Fruit fly (Drosophila melanogaster) whole organism, prepupa: ENCODE measurements around the gene TpnC25D.

Experiments
- Blimp-1 ChIP-seq: fragments of 200-800 bp; sonication (Bioruptor generic); optimal IDR thresholded peaks from 3 replicates; lab custom pipeline; 2017; ENCODE audit warnings: missing biosample characterization, missing genetic modification characterization, mild to moderate bottlenecking, moderate library complexity, missing genetic modification reagents
- CG10631 ChIP-seq: fragments of 200-800 bp; sonication (Bioruptor generic); optimal IDR thresholded peaks from 2 replicates; lab custom pipeline; 2016; ENCODE audit warnings: missing biosample characterization, missing genetic modification characterization
- CG10669 ChIP-seq: fragments of 200-800 bp; sonication (Bioruptor generic); optimal IDR thresholded peaks from 3 replicates; lab custom pipeline; 2018; ENCODE audit warnings: missing biosample characterization, mild to moderate bottlenecking, missing genetic modification characterization, moderate library complexity
- CG11294 ChIP-seq: fragments of 200-800 bp; sonication (Bioruptor generic); IDR thresholded peaks from 2 replicates; pipeline ENCODE4 v1.3.6; 2022; ENCODE audit warnings: missing biosample characterization, missing genetic modification characterization
- CG11762 ChIP-seq: fragments of 200-800 bp; sonication (Bioruptor generic); optimal IDR thresholded peaks from 3 replicates; lab custom pipeline; 2016; ENCODE audit warnings: missing biosample characterization, missing genetic modification characterization; ENCODE audit not compliant: insufficient read depth
- CG15336 ChIP-seq: fragments of 200-800 bp; sonication (Bioruptor generic); IDR thresholded peaks from 2 replicates; pipeline ENCODE4 v1.3.6; 2022; ENCODE audit warnings: missing biosample characterization, missing genetic modification characterization
- CG16779 ChIP-seq: fragments of 200-800 bp; sonication (Bioruptor generic); optimal IDR thresholded peaks from 3 replicates; lab custom pipeline; 2017; ENCODE audit warnings: missing biosample characterization, mild to moderate bottlenecking, missing genetic modification characterization
- CG3032 ChIP-seq: fragments of 200-800 bp; optimal IDR thresholded peaks from 2 replicates; lab custom pipeline; 2019; ENCODE audit warnings: missing biosample characterization, mild to moderate bottlenecking, missing genetic modification characterization, moderate library complexity
- CG31627 ChIP-seq: fragments of 200-800 bp; sonication (Bioruptor generic); optimal IDR thresholded peaks from 3 replicates; lab custom pipeline; 2016; ENCODE audit warnings: missing biosample characterization, missing genetic modification characterization
- CG6163 ChIP-seq: fragments of 200-800 bp; sonication (Bioruptor generic); IDR thresholded peaks from 3 replicates; pipeline ENCODE4 v1.3.6; 2022; ENCODE audit warnings: missing biosample characterization, missing genetic modification characterization
- CG6792 ChIP-seq: fragments of 200-800 bp; sonication (Bioruptor generic); optimal IDR thresholded peaks from 3 replicates; lab custom pipeline; 2016; ENCODE audit warnings: missing biosample characterization, missing genetic modification characterization
- CG6854 ChIP-seq: fragments of 200-800 bp; sonication (Bioruptor generic); optimal IDR thresholded peaks from 2 replicates; lab custom pipeline; 2017; ENCODE audit warnings: missing biosample characterization, mild to moderate bottlenecking, missing genetic modification characterization
- CG7368 ChIP-seq: fragments of 200-800 bp; sonication (Bioruptor generic); optimal IDR thresholded peaks from 3 replicates; lab custom pipeline; 2016; ENCODE audit warnings: missing biosample characterization, missing genetic modification characterization
- CG8119 ChIP-seq: fragments of 200-800 bp; sonication (Bioruptor generic); IDR thresholded peaks from 3 replicates; pipeline ENCODE4 v1.3.6; 2022; ENCODE audit warnings: missing biosample characterization, missing genetic modification characterization
- CG8319 ChIP-seq: fragments of 200-800 bp; sonication (Bioruptor generic); optimal IDR thresholded peaks from 3 replicates; lab custom pipeline; 2016; ENCODE audit warnings: missing biosample characterization, missing genetic modification characterization
- CG8632 ChIP-seq: fragments of 200-800 bp; sonication (Bioruptor generic); optimal IDR thresholded peaks from 3 replicates; lab custom pipeline; 2016; ENCODE audit warnings: missing biosample characterization, missing genetic modification characterization
- Eip78C ChIP-seq: fragments of 200-800 bp; sonication (Bioruptor generic); peaks from one replicate; lab custom pipeline; 2016; ENCODE audit warnings: missing biosample characterization, missing genetic modification characterization
- Eip93F ChIP-seq: fragments of 200-800 bp; sonication (Bioruptor generic); optimal IDR thresholded peaks from 2 replicates; lab custom pipeline; 2016; ENCODE audit warnings: missing biosample characterization, mild to moderate bottlenecking, missing genetic modification characterization
- Ets96B ChIP-seq: fragments of 200-800 bp; optimal IDR thresholded peaks from 2 replicates; lab custom pipeline; 2019; ENCODE audit warnings: missing biosample characterization, mild to moderate bottlenecking, missing genetic modification characterization, moderate library complexity
- Hr38 ChIP-seq: sonication (Bioruptor generic); optimal IDR thresholded peaks from 2 replicates; lab custom pipeline; 2016; ENCODE audit warnings: missing biosample characterization, missing genetic modification characterization
- Hr39 ChIP-seq: fragments of 200-800 bp; sonication (Bioruptor generic); optimal IDR thresholded peaks from 2 replicates; lab custom pipeline; 2016; ENCODE audit warnings: missing biosample characterization, missing genetic modification characterization
- Hr4 ChIP-seq: fragments of 200-800 bp; sonication (Bioruptor generic); optimal IDR thresholded peaks from 3 replicates; lab custom pipeline; 2016; ENCODE audit warnings: missing biosample characterization, missing genetic modification characterization
- Met ChIP-seq: fragments of 200-800 bp; sonication (Bioruptor generic); optimal IDR thresholded peaks from 3 replicates; lab custom pipeline; 2016; ENCODE audit warnings: missing biosample characterization, missing genetic modification characterization
- OdsH ChIP-seq: fragments of 200-800 bp; sonication (Bioruptor generic); optimal IDR thresholded peaks from 3 replicates; lab custom pipeline; 2016; ENCODE audit warnings: missing biosample characterization, missing genetic modification characterization
- Smox ChIP-seq: fragments of 200-800 bp; sonication (Bioruptor generic); optimal IDR thresholded peaks from 3 replicates; lab custom pipeline; 2016; ENCODE audit warnings: missing biosample characterization, missing genetic modification characterization
- Sox102F ChIP-seq: fragments of 200-800 bp; sonication (Bioruptor generic); optimal IDR thresholded peaks from 2 replicates; lab custom pipeline; 2016; ENCODE audit warnings: missing biosample characterization, mild to moderate bottlenecking, missing genetic modification characterization
- achi ChIP-seq: fragments of 200-800 bp; sonication (Bioruptor generic); optimal IDR thresholded peaks from 3 replicates; lab custom pipeline; 2016; ENCODE audit warnings: missing biosample characterization, missing genetic modification characterization
- acj6 ChIP-seq: fragments of 200-800 bp; sonication (Bioruptor generic); optimal IDR thresholded peaks from 3 replicates; lab custom pipeline; 2016; ENCODE audit warnings: missing biosample characterization, missing genetic modification characterization
- cyc ChIP-seq: fragments of 200-800 bp; sonication (Bioruptor generic); optimal IDR thresholded peaks from 3 replicates; lab custom pipeline; 2016; ENCODE audit warnings: missing biosample characterization, missing genetic modification characterization
- dac ChIP-seq: fragments of 200-800 bp; sonication (Bioruptor generic); optimal IDR thresholded peaks from 2 replicates; lab custom pipeline; 2017; ENCODE audit warnings: missing biosample characterization, mild to moderate bottlenecking, missing genetic modification characterization
- dsx ChIP-seq: fragments of 200-800 bp; optimal IDR thresholded peaks from 3 replicates; lab custom pipeline; 2019; ENCODE audit warnings: missing biosample characterization, mild to moderate bottlenecking, missing genetic modification characterization, moderate library complexity; ENCODE audit not compliant: poor library complexity, severe bottlenecking
- eg ChIP-seq: fragments of 200-800 bp; sonication (Bioruptor generic); IDR thresholded peaks from 3 replicates; pipeline ENCODE4 v1.3.6; 2022; ENCODE audit warnings: missing biosample characterization, missing genetic modification characterization
- esn ChIP-seq: fragments of 200-800 bp; sonication (Bioruptor generic); optimal IDR thresholded peaks from 2 replicates; lab custom pipeline; 2016; ENCODE audit warnings: missing biosample characterization, mild to moderate bottlenecking, missing genetic modification characterization, moderate library complexity
- fd59A ChIP-seq: fragments of 200-800 bp; sonication (Bioruptor generic); optimal IDR thresholded peaks from 2 replicates; lab custom pipeline; 2017; ENCODE audit warnings: missing biosample characterization, mild to moderate bottlenecking, missing genetic modification characterization, missing genetic modification reagents
- lz ChIP-seq: fragments of 200-800 bp; sonication (Bioruptor generic); optimal IDR thresholded peaks from 3 replicates; lab custom pipeline; 2016; ENCODE audit warnings: missing biosample characterization, missing genetic modification characterization
- net ChIP-seq: fragments of 200-800 bp; sonication (Bioruptor generic); optimal IDR thresholded peaks from 3 replicates; lab custom pipeline; 2016; ENCODE audit warnings: missing biosample characterization, missing genetic modification characterization
- pdm3 ChIP-seq: fragments of 200-800 bp; sonication (Bioruptor generic); optimal IDR thresholded peaks from 3 replicates; lab custom pipeline; 2016; ENCODE audit warnings: missing biosample characterization, missing genetic modification characterization
- salr ChIP-seq, 2 experiments: fragments of 200-800 bp; sonication (Bioruptor generic); optimal IDR thresholded peaks; 3 replicates each; lab custom pipeline; 2016 to 2018; ENCODE audit warnings: missing biosample characterization in 2 of 2, missing genetic modification characterization in 2 of 2, mild to moderate bottlenecking in 1 of 2
- ss ChIP-seq, 2 experiments: fragments of 200-800 bp; sonication (Bioruptor generic); optimal IDR thresholded peaks; 2 replicates in 1 of 2; 3 replicates in 1 of 2; lab custom pipeline; 2017 to 2018; ENCODE audit warnings: mild to moderate bottlenecking in 2 of 2, missing biosample characterization in 2 of 2, missing genetic modification characterization in 2 of 2, moderate library complexity in 1 of 2
- svp ChIP-seq: fragments of 200-800 bp; sonication (Bioruptor generic); peaks from one replicate; lab custom pipeline; 2016; ENCODE audit warnings: missing biosample characterization, missing genetic modification characterization
- topi ChIP-seq: fragments of 200-800 bp; sonication (Bioruptor generic); optimal IDR thresholded peaks from 3 replicates; lab custom pipeline; 2016; ENCODE audit warnings: missing biosample characterization, missing genetic modification characterization
- vri ChIP-seq: fragments of 200-800 bp; sonication (Bioruptor generic); optimal IDR thresholded peaks from 3 replicates; lab custom pipeline; 2016; ENCODE audit warnings: missing biosample characterization, mild to moderate bottlenecking, missing genetic modification characterization

TpnC25D gene

dm6 chr2L:5245363-5245892 lies 28.9 kb downstream of the TpnC25D start (continued):
- peak; percentile 38 for TF ChIP-seq Ets96B (tag; lab: Kevin White, UChicago)
- TF ChIP-seq CG6854 (GFP tag; lab: Kevin White, UChicago): no peak
- TF ChIP-seq CG15336 (GFP tag; lab: Robert Waterston, UW): no peak
- peak; percentile 75 for TF ChIP-seq Eip78C (GFP tag; lab: Kevin White, UChicago)
- no peak for TF ChIP-seq Hr38 (GFP tag; lab: Kevin White, UChicago)
- no peak for TF ChIP-seq CG11294
- no peak for TF ChIP-seq CG10669
- TF ChIP-seq CG10631: peak; percentile 27
- peak; percentile 18 for TF ChIP-seq cyc (GFP tag; lab: Kevin White, UChicago)
- peak; percentile 38 for TF ChIP-seq Smox (GFP tag; lab: Kevin White, UChicago)
- TF ChIP-seq dsx: peak; percentile 33
- TF ChIP-seq Blimp-1 (GFP tag; lab: Kevin White, UChicago): no peak
- peak; percentile 20 for TF ChIP-seq CG6792 (GFP tag; lab: Kevin White, UChicago)
- 0 out of 3 replicates have a peak, but pooled peaks have one; percentile 16 for TF ChIP-seq CG8119 (GFP tag; lab: Robert Waterston, UW)

dm6 chr2L:5247384-5247783 lies 30.9 kb downstream of the TpnC25D start:
- no peak for TF ChIP-seq Hr39 (GFP tag; lab: Kevin White, UChicago)
- TF ChIP-seq Met (GFP tag; lab: Kevin White, UChicago): peak; percentile 11
- TF ChIP-seq esn (GFP tag; lab: Kevin White, UChicago): peak; percentile 23
- TF ChIP-seq vri (GFP tag; lab: Kevin White, UChicago): peak; percentile 52
- TF ChIP-seq Sox102F (GFP tag; lab: Kevin White, UChicago): peak; percentile 6
- TF ChIP-seq Eip78C (GFP tag; lab: Kevin White, UChicago): peak; percentile 9

DNA sequence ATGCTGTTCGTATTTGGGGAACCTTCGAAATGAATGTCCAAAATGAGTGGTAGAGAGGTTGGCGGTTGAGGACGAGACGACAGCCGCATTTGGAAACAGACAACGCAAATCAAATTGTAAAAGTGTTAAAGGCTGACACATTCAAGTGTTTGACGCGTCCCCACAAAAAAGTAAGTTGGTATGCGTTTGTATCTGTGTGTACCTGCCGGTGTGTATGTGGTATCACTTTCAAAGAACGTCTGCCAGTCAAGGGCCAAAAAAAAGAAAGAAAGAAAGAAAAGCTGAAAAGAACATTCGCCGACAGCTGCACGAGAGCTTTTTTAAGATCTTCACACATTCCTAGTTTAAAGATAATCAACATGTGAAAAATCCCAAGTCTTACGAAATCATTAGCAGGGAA lies 31.3 kb downstream of the TpnC25D start:
- no peak for TF ChIP-seq eg (GFP tag; lab: Robert Waterston, UW)
- peak; percentile 53 for TF ChIP-seq svp (GFP tag; lab: Kevin White, UChicago)
- TF ChIP-seq CG8319 (GFP tag; lab: Kevin White, UChicago): no peak

DNA sequence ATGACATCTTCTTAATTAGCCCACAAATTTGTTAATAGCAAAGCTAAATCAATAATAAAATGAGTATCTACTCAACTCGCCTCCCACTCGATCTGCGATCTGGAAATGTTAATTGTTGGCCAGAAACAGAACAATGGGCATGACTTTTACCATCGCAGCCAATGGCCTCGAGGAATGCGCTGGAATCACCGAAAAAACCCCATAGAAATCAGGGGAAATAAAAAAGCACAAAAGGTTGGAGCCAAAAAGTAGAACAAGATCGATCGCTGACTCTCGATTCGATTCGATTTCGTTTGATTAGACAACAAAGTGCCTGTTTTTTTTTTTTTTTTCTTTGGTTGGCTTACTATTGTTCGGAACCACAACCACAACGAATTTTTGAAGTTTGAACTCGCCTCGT lies 32.1 kb downstream of the TpnC25D start:
- TF ChIP-seq pdm3 (GFP tag; lab: Kevin White, UChicago) (no peak), Eip93F (GFP tag; lab: Kevin White, UChicago) (no peak), topi (GFP tag; lab: Kevin White, UChicago) (no peak)

DNA sequence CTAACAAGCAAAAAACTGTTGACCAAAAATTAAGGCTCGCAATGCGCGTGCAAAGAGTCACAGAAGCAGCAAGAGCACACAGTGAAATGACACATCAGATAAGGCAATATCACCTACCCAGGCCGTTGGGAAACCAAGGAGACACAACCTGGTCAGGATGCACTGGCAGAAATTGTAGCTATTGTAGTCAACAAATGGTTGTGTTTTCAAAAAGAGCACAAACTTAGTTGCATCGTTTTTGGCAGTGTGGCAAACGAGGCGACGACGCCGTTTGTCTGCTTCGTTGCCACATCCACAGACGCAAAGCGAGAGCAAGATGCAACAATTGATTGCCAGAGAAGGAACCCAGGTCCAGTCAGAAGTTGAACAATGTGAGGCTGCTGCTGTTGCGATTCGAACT lies 33.3 kb downstream of the TpnC25D start:
- TF ChIP-seq OdsH (GFP tag; lab: Kevin White, UChicago) (peak; percentile 53), CG15336 (GFP tag; lab: Robert Waterston, UW) (no peak), Eip93F (GFP tag; lab: Kevin White, UChicago) (no peak), CG7368 (GFP tag; lab: Kevin White, UChicago) (peak; percentile 67), CG8632 (GFP tag; lab: Kevin White, UChicago) (no peak), achi (peak; percentile 58), CG3032 (peak; percentile 55), net (peak; percentile 20), acj6 (GFP tag; lab: Kevin White, UChicago) (peak; percentile 57), CG31627 (GFP tag; lab: Kevin White, UChicago) (peak; percentile 67), CG10631 (peak; percentile 58), Ets96B (tag; lab: Kevin White, UChicago) (peak; percentile 53), lz (GFP tag; lab: Kevin White, UChicago) (peak; percentile 70), CG6854 (GFP tag; lab: Kevin White, UChicago) (peak; percentile 31), dac (GFP tag; lab: Kevin White, UChicago) (no peak), fd59A (GFP tag; lab: Kevin White, UChicago) (peak; percentile 33), topi (GFP tag; lab: Kevin White, UChicago) (peak; percentile 66), salr (GFP tag; optimal IDR thresholded peaks at IDR 0.05; lab: Kevin White, UChicago) (peak in 1 of 2 experiments; percentile 12), Hr38 (GFP tag; lab: Kevin White, UChicago) (no peak), CG8119 (GFP tag; lab: Robert Waterston, UW) (peak; percentile 38; the same call in 1 of the 3 replicates), CG6163 (GFP tag; lab: Robert Waterston, UW) (peak; percentile 84), CG11294 (no peak), CG16779 (tag; lab: Kevin White, UChicago) (no peak), CG11762 (GFP tag; lab: Kevin White, UChicago) (peak; percentile 2), Eip78C (GFP tag; lab: Kevin White, UChicago) (peak; percentile 84), Smox (GFP tag; lab: Kevin White, UChicago) (peak; percentile 73), Met (GFP tag; lab: Kevin White, UChicago) (peak; percentile 78), CG6792 (GFP tag; lab: Kevin White, UChicago) (peak; percentile 69), Hr4 (GFP tag; lab: Kevin White, UChicago) (peak; percentile 34), ss (GFP tag; optimal IDR thresholded peaks at IDR 0.05; lab: Kevin White, UChicago) (peak; percentile 46 to 61)
